Fruit fly (Drosophila melanogaster): ENCODE data around the gene CG32240.

Gene CG32240

DNA sequence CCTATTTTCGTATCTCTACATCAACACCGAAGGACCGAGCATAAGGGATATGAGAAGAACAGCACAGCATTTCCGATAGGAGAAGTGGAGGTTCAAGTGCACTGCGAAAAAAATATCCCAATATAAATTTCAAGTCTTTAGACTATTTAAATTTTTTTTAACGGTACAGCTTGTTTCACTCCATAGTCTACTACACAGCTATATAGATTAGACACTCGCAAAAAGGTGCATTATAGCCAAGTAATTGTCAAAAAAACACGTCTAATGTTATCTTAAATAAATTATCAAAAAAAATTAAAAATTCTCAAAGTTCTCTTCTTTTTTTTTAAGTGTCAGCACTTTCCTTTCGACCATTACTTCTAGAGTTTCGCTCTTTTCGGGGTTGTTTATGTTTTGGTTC, 2.5 kb downstream of the CG32240 start (continued):
- TF ChIP-seq CG13624 (GFP tag; optimal IDR thresholded peaks at IDR 0.05) (peak; percentile 49), CG3838 (GFP tag; optimal IDR thresholded peaks at IDR 0.05) (no peak), Asciz (GFP tag; optimal IDR thresholded peaks at IDR 0.05) (peak; percentile 33), CG15269 (tag; optimal IDR thresholded peaks at IDR 0.05) (peak; percentile 78), scrt (GFP tag; optimal IDR thresholded peaks at IDR 0.05) (peak; percentile 39), CG8944 (GFP tag; optimal IDR thresholded peaks at IDR 0.05) (peak; percentile 20), Ada2b (GFP tag; IDR thresholded peaks at IDR 0.05) (peak; percentile 64), chif (GFP tag; optimal IDR thresholded peaks at IDR 0.05) (peak; percentile 14 to 31), D (optimal IDR thresholded peaks at IDR 0.05) (no peak), D (GFP tag; optimal IDR thresholded peaks at IDR 0.05) (peak; percentile 29), az2 (GFP tag; optimal IDR thresholded peaks at IDR 0.05) (peak; percentile 38), CG30403 (GFP tag; optimal IDR thresholded peaks at IDR 0.05) (peak; percentile 39), CG3995 (GFP tag; optimal IDR thresholded peaks at IDR 0.05) (no peak), CG4424 (GFP tag; optimal IDR thresholded peaks at IDR 0.05) (peak; percentile 41), Meics (GFP tag; optimal IDR thresholded peaks at IDR 0.05) (peak; percentile 72), CG4282 (GFP tag; optimal IDR thresholded peaks at IDR 0.05) (no peak), Fer1 (GFP tag; optimal IDR thresholded peaks at IDR 0.05) (peak; percentile 82), CG34422 (GFP tag; IDR thresholded peaks at IDR 0.05) (peak; percentile 57; the same call in 2 of the 3 replicates), lab (GFP tag; optimal IDR thresholded peaks at IDR 0.05) (peak; percentile 78), CG17568 (GFP tag; optimal IDR thresholded peaks at IDR 0.05) (peak; percentile 45), Kr (GFP tag; optimal IDR thresholded peaks at IDR 0.05) (no peak), HmgZ (tag; optimal IDR thresholded peaks at IDR 0.05) (peak; percentile 47), Sox102F (GFP tag; optimal IDR thresholded peaks at IDR 0.05) (peak; percentile 61), CG12299 (tag; optimal IDR thresholded peaks at IDR 0.05) (no peak), CG4404 (GFP tag; IDR thresholded peaks at IDR 0.05) (peak; percentile 18; the same call in 1 of the 2 replicates), Mrtf (GFP tag; IDR thresholded peaks at IDR 0.05) (peak; percentile 55; the same call in 1 of the 3 replicates), Scr (GFP tag; IDR thresholded peaks at IDR 0.05; ENCODE audit: partially characterized antibody) (no peak), CG12104 (GFP tag; optimal IDR thresholded peaks at IDR 0.05) (peak; percentile 29), B-H2 (GFP tag; optimal IDR thresholded peaks at IDR 0.05) (peak; percentile 46), HmgD (GFP tag; optimal IDR thresholded peaks at IDR 0.05) (no peak), CG8281 (tag; optimal IDR thresholded peaks at IDR 0.05) (peak; percentile 4), Usf (GFP tag; optimal IDR thresholded peaks at IDR 0.05) (no peak), CG10979 (tag; optimal IDR thresholded peaks at IDR 0.05) (peak; percentile 55), CG6689 (GFP tag; IDR thresholded peaks at IDR 0.05) (peak; percentile 53), TFAM (GFP tag; optimal IDR thresholded peaks at IDR 0.05) (no peak), danr (GFP tag; IDR thresholded peaks at IDR 0.05) (no peak)

DNA sequence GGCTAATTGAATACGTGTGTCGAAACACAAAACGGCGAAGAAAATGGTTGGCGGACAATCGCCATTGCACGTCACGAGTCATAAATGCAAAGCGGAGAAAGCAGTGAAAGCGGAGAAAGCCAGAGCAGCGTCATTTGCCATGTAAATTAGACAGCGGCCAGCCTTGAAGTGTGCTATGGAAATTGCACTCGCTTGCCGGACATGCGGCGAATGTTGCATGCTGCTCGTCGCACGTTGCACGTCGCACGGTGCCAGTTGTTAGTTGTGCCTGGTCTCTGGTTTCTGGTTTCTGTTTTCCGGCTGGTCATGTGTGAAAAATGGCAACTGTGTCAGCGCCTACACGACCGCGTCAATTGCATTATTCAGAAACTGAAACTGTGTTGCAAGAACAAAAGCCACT, 3.9 kb downstream of the CG32240 start:
- no peak for TF ChIP-seq B-H2 (GFP tag; optimal IDR thresholded peaks at IDR 0.05)
- TF ChIP-seq BtbVII (GFP tag; optimal IDR thresholded peaks at IDR 0.05), result no peak
- TF ChIP-seq CG18011 (GFP tag; optimal IDR thresholded peaks at IDR 0.05), result no peak
- TF ChIP-seq Blimp-1 (GFP tag; optimal IDR thresholded peaks at IDR 0.05), result peak; percentile 46
- no peak for TF ChIP-seq al (GFP tag; IDR thresholded peaks at IDR 0.05)
- no peak for TF ChIP-seq Aef1 (GFP tag; IDR thresholded peaks at IDR 0.05)
- TF ChIP-seq Myb (GFP tag; optimal IDR thresholded peaks at IDR 0.05), result no peak
- peak; percentile 34 for TF ChIP-seq CG10431 (GFP tag; optimal IDR thresholded peaks at IDR 0.05)
- TF ChIP-seq Ada2b (GFP tag; IDR thresholded peaks at IDR 0.05), result no peak
- no peak for TF ChIP-seq Atf6 (GFP tag; IDR thresholded peaks at IDR 0.05)
- TF ChIP-seq salm (tag; optimal IDR thresholded peaks at IDR 0.05), result no peak
- TF ChIP-seq crp (GFP tag; optimal IDR thresholded peaks at IDR 0.05), result no peak
- no peak for TF ChIP-seq nerfin-2 (GFP tag; IDR thresholded peaks at IDR 0.05; ENCODE audit: partially characterized antibody)
- no peak for TF ChIP-seq gcm2 (GFP tag; optimal IDR thresholded peaks at IDR 0.05)
- TF ChIP-seq bbx (GFP tag; IDR thresholded peaks at IDR 0.05; ENCODE audit: partially characterized antibody), result no peak
- no peak for TF ChIP-seq tll (GFP tag; optimal IDR thresholded peaks at IDR 0.05)
- TF ChIP-seq corto (GFP tag; optimal IDR thresholded peaks at IDR 0.05), result no peak
- TF ChIP-seq sna (GFP tag; IDR thresholded peaks at IDR 0.05; ENCODE audit: partially characterized antibody), result no peak

Measured in whole organism, embryonic.